Worm (Caenorhabditis elegans) whole organism, young adult: Measurements from ENCODE around the gene clec-148.
A peak's percentile ranks its signal among the peaks of the same experiment; 100 is the strongest.

Experiments used
- B0261.1 ChIP-seq: sonication (generic microtip); optimal IDR thresholded peaks from 2 replicates; lab custom pipeline; 2016; ENCODE audit warnings: mild to moderate bottlenecking, missing genetic modification characterization, moderate library complexity, missing compliant biosample characterization
- C06A6.2 ChIP-seq: fragments of 200-800 bp; sonication (Bioruptor generic); conservative IDR thresholded peaks from 2 replicates; pipeline ENCODE4 v1.3.6; 2022; ENCODE audit warnings: missing genetic modification characterization, missing compliant biosample characterization
- D2030.7 ChIP-seq: fragments of 200-800 bp; sonication (Bioruptor generic); IDR thresholded peaks from 2 replicates; pipeline ENCODE4 v1.3.6; 2022; ENCODE audit warnings: missing genetic modification reagents, missing genetic modification characterization, missing compliant biosample characterization
- F10E7.11 ChIP-seq: sonication (generic microtip); optimal IDR thresholded peaks from 2 replicates; lab custom pipeline; 2017; ENCODE audit warnings: mild to moderate bottlenecking, missing genetic modification characterization, moderate library complexity, missing compliant biosample characterization
- F39B2.1 ChIP-seq: fragments of 200-800 bp; sonication (Bioruptor generic); IDR thresholded peaks from 2 replicates; pipeline ENCODE4 v1.3.6; 2022; ENCODE audit warnings: missing genetic modification reagents, missing genetic modification characterization, missing compliant biosample characterization
- F52B5.7 ChIP-seq: sonication (generic microtip); optimal IDR thresholded peaks from 2 replicates; lab custom pipeline; 2016; ENCODE audit warnings: mild to moderate bottlenecking, missing genetic modification characterization, missing compliant biosample characterization
- F55B11.4 ChIP-seq: sonication (generic microtip); optimal IDR thresholded peaks from 2 replicates; lab custom pipeline; 2016; ENCODE audit warnings: missing compliant biosample characterization, missing genetic modification characterization, borderline replicate concordance; ENCODE audit not compliant: insufficient read depth
- F57A8.1 ChIP-seq: fragments of 200-800 bp; sonication (Bioruptor generic); optimal IDR thresholded peaks from 2 replicates; lab custom pipeline; 2018; ENCODE audit warnings: mild to moderate bottlenecking, missing genetic modification characterization, moderate library complexity, missing compliant biosample characterization
- T26A5.8 ChIP-seq: sonication (generic microtip); optimal IDR thresholded peaks from 2 replicates; lab custom pipeline; 2016; ENCODE audit warnings: missing genetic modification characterization, missing compliant biosample characterization
- ZK185.1 ChIP-seq: sonication (generic microtip); optimal IDR thresholded peaks from 2 replicates; lab custom pipeline; 2016; ENCODE audit warnings: mild to moderate bottlenecking, missing genetic modification characterization, missing compliant biosample characterization; ENCODE audit not compliant: poor library complexity, severe bottlenecking
- aptf-3 ChIP-seq: fragments of 200-800 bp; sonication (Bioruptor generic); IDR thresholded peaks from 2 replicates; pipeline ENCODE4 v1.3.6; 2022; ENCODE audit warnings: missing genetic modification characterization, missing compliant biosample characterization
- ccch-3 ChIP-seq: fragments of 200-800 bp; sonication (Bioruptor generic); optimal IDR thresholded peaks from 2 replicates; lab custom pipeline; 2018; ENCODE audit warnings: mild to moderate bottlenecking, missing genetic modification characterization, missing compliant biosample characterization
- cebp-1 ChIP-seq, 2 experiments: fragments of 200-800 bp in 1 of 2; sonication (Bioruptor generic) in 1 of 2; sonication (generic microtip) in 1 of 2; IDR thresholded peaks in 1 of 2; optimal IDR thresholded peaks in 1 of 2; 2 replicates each; pipeline versions ENCODE4 v1.3.6 to Lab custom; 2017 to 2022; ENCODE audit warnings: missing compliant biosample characterization in 2 of 2, missing genetic modification characterization in 2 of 2, mild to moderate bottlenecking in 1 of 2, missing genetic modification reagents in 1 of 2, moderate library complexity in 1 of 2
- cebp-2 ChIP-seq: fragments of 200-800 bp; sonication (Bioruptor generic); IDR thresholded peaks from 2 replicates; pipeline ENCODE4 v1.3.6; 2022; ENCODE audit warnings: missing genetic modification characterization, missing compliant biosample characterization
- ceh-91 ChIP-seq: fragments of 200-800 bp; sonication (Bioruptor generic); IDR thresholded peaks from 2 replicates; pipeline ENCODE4 v1.3.6; 2022; ENCODE audit warnings: missing genetic modification reagents, missing genetic modification characterization, missing compliant biosample characterization
- chd-7 ChIP-seq: sonication (generic microtip); optimal IDR thresholded peaks from 2 replicates; lab custom pipeline; 2016; ENCODE audit warnings: mild to moderate bottlenecking, missing genetic modification characterization, moderate library complexity, missing compliant biosample characterization
- dox-1 ChIP-seq: fragments of 200-800 bp; sonication (Bioruptor generic); IDR thresholded peaks from 2 replicates; pipeline ENCODE4 v1.3.6; 2022; ENCODE audit warnings: missing genetic modification reagents, missing genetic modification characterization, missing compliant biosample characterization
- hlh-26 ChIP-seq: fragments of 200-800 bp; sonication (Bioruptor generic); conservative IDR thresholded peaks from 2 replicates; pipeline ENCODE4 v1.3.6; 2022; ENCODE audit warnings: missing genetic modification reagents, missing genetic modification characterization, missing compliant biosample characterization
- hmg-1.2 ChIP-seq: fragments of 200-800 bp; sonication (Bioruptor generic); IDR thresholded peaks from 2 replicates; pipeline ENCODE4 v1.3.6; 2022; ENCODE audit warnings: missing genetic modification reagents, missing genetic modification characterization, missing compliant biosample characterization
- lin-54 ChIP-seq: fragments of 200-800 bp; sonication (Bioruptor generic); optimal IDR thresholded peaks from 2 replicates; lab custom pipeline; 2018; ENCODE audit warnings: mild to moderate bottlenecking, missing genetic modification characterization, missing compliant biosample characterization
- madf-6 ChIP-seq: fragments of 200-800 bp; sonication (Bioruptor generic); IDR thresholded peaks from 2 replicates; pipeline ENCODE4 v1.3.6; 2022; ENCODE audit warnings: missing genetic modification reagents, missing genetic modification characterization, missing compliant biosample characterization
- mel-28 ChIP-seq: sonication (generic microtip); optimal IDR thresholded peaks from 2 replicates; lab custom pipeline; 2016; ENCODE audit warnings: borderline replicate concordance, mild to moderate bottlenecking, missing genetic modification characterization, missing compliant biosample characterization
- mes-4 ChIP-seq: sonication (generic microtip); optimal IDR thresholded peaks from 2 replicates; lab custom pipeline; 2016; ENCODE audit warnings: missing genotype, missing genetic modification characterization, missing compliant biosample characterization
- nhr-80 ChIP-seq: sonication (generic microtip); optimal IDR thresholded peaks from 2 replicates; lab custom pipeline; 2016; ENCODE audit warnings: missing genetic modification characterization, missing compliant biosample characterization
- nhr-90 ChIP-seq: sonication (generic microtip); optimal IDR thresholded peaks from 2 replicates; lab custom pipeline; 2016; ENCODE audit warnings: missing genotype, mild to moderate bottlenecking, missing genetic modification characterization, missing compliant biosample characterization
- pbrm-1 ChIP-seq: fragments of 200-800 bp; sonication (Bioruptor generic); IDR thresholded peaks from 2 replicates; pipeline ENCODE4 v1.3.6; 2022; ENCODE audit warnings: missing genetic modification reagents, missing genetic modification characterization, missing compliant biosample characterization
- sea-2 ChIP-seq: fragments of 200-800 bp; sonication (Bioruptor generic); IDR thresholded peaks from 2 replicates; pipeline ENCODE4 v1.3.6; 2022; ENCODE audit warnings: missing genetic modification characterization, missing compliant biosample characterization
- snpc-1.3 ChIP-seq: sonication (generic microtip); optimal IDR thresholded peaks from 2 replicates; lab custom pipeline; 2017; ENCODE audit warnings: missing genetic modification characterization, mild to moderate bottlenecking, missing compliant biosample characterization, antibody characterized with exemption, moderate library complexity, missing genotype, missing genetic modification reagents; ENCODE audit not compliant: insufficient read depth
- snpc-4 ChIP-seq, 5 experiments: fragments of 150-350 bp in 1 of 5; sonication (generic microtip) in 4 of 5; optimal IDR thresholded peaks; 2 replicates each; lab custom pipeline; 2014 to 2018; ENCODE audit warnings: missing genetic modification characterization in 5 of 5, missing biosample characterization in 3 of 5, antibody characterized with exemption in 2 of 5, mild to moderate bottlenecking in 2 of 5, missing compliant biosample characterization in 2 of 5, missing genotype in 2 of 5, moderate library complexity in 2 of 5, missing genetic modification reagents in 1 of 5
- tbp1 ChIP-seq: fragments of 200-800 bp; sonication (Bioruptor generic); optimal IDR thresholded peaks from 2 replicates; lab custom pipeline; 2018; ENCODE audit warnings: mild to moderate bottlenecking, missing genetic modification characterization, missing compliant biosample characterization
- tbx-9 ChIP-seq: sonication (generic microtip); optimal IDR thresholded peaks from 2 replicates; lab custom pipeline; 2016; ENCODE audit warnings: borderline replicate concordance, missing genetic modification characterization, inconsistent platforms, missing compliant biosample characterization
- unc-130 ChIP-seq: sonication (generic microtip); optimal IDR thresholded peaks from 2 replicates; lab custom pipeline; 2016; ENCODE audit warnings: missing genetic modification reagents, missing genetic modification characterization, missing compliant biosample characterization
- zim-3 ChIP-seq: sonication (generic microtip); optimal IDR thresholded peaks from 2 replicates; lab custom pipeline; 2017; ENCODE audit warnings: mild to moderate bottlenecking, missing genetic modification characterization, moderate library complexity, missing compliant biosample characterization

The clec-148 gene

ce11 chrIII:208793-209694 lies 33.4 kb upstream of the clec-148 start:
- no peak for TF ChIP-seq cebp-1 (GFP tag; IDR thresholded peaks at IDR 0.05; lab: Robert Waterston, UW)
- TF ChIP-seq cebp-1 (tag; optimal IDR thresholded peaks at IDR 0.05; lab: Kevin White, UChicago), result no peak
- TF ChIP-seq B0261.1 (tag; lab: Kevin White, UChicago), result no peak
- no peak for TF ChIP-seq C06A6.2 (GFP tag; lab: Robert Waterston, UW)
- no peak for TF ChIP-seq cebp-2 (GFP tag; lab: Robert Waterston, UW)
- TF ChIP-seq F39B2.1 (GFP tag; lab: Robert Waterston, UW), result no peak
- TF ChIP-seq ZK185.1 (tag; lab: Kevin White, UChicago), result no peak
- no peak for TF ChIP-seq zim-3 (tag; lab: Kevin White, UChicago)
- no peak for TF ChIP-seq unc-130 (GFP tag; lab: Kevin White, UChicago)
- no peak for TF ChIP-seq F10E7.11 (tag; lab: Kevin White, UChicago)
- TF ChIP-seq ceh-91 (GFP tag; lab: Robert Waterston, UW), result no peak
- no peak for TF ChIP-seq sea-2 (GFP tag; lab: Robert Waterston, UW)
- no peak for TF ChIP-seq mes-4

- no peak for TF ChIP-seq tbx-9 (tag; lab: Kevin White, UChicago)
- TF ChIP-seq F55B11.4, result no peak
- TF ChIP-seq hlh-26 (GFP tag; lab: Robert Waterston, UW), result no peak
- no peak for TF ChIP-seq hmg-1.2 (GFP tag; lab: Robert Waterston, UW)
- no peak for TF ChIP-seq D2030.7
- no peak for TF ChIP-seq nhr-90 (tag; lab: Kevin White, UChicago)
- TF ChIP-seq, all 124 proteins: peak for 0
Observed at ce11 chrIII:207023-207422, 31.4 kb upstream of the clec-148 start, which contains the start of gene W10C4.1. W10C4.1 (minus strand) TSS chrIII:207123.

- TF ChIP-seq madf-6 (0 out of 2 replicates have a peak, but pooled peaks have one; percentile 10), dox-1 (GFP tag; lab: Robert Waterston, UW) (no peak)
Observed at ce11 chrIII:203953-204352, 28.3 kb upstream of the clec-148 start.

ce11 chrIII:194160-194559 lies 18.5 kb upstream of the clec-148 start, which contains the start of gene F40G9.17:
F40G9.17 (plus strand) TSS chrIII:194460.
- TF ChIP-seq ccch-3 (GFP tag; lab: Kevin White, UChicago), result no peak
- no peak for TF ChIP-seq T26A5.8 (tag; lab: Kevin White, UChicago)
- TF ChIP-seq lin-54 (GFP tag; lab: Kevin White, UChicago), result no peak
- no peak for TF ChIP-seq nhr-80 (tag; lab: Kevin White, UChicago)
- no peak for TF ChIP-seq snpc-4 (GFP tag; optimal IDR thresholded peaks at IDR 0.05; lab: Kevin White, UChicago)
- TF ChIP-seq snpc-4 (tag; optimal IDR thresholded peaks at IDR 0.05; lab: Kevin White, UChicago), result no peak
- no peak for TF ChIP-seq F52B5.7 (tag; lab: Kevin White, UChicago)
- TF ChIP-seq mel-28 (tag; lab: Kevin White, UChicago), result no peak
- TF ChIP-seq dox-1 (GFP tag; lab: Robert Waterston, UW), result no peak
- no peak for TF ChIP-seq tbp1 (GFP tag; lab: Kevin White, UChicago)
- no peak for TF ChIP-seq aptf-3 (GFP tag; lab: Robert Waterston, UW)
- no peak for TF ChIP-seq snpc-1.3 (tag; lab: Kevin White, UChicago)
- no peak for TF ChIP-seq pbrm-1
- no peak for TF ChIP-seq chd-7 (tag; lab: Kevin White, UChicago)
- TF ChIP-seq F57A8.1 (GFP tag; lab: Kevin White, UChicago), result no peak
